Worm (Caenorhabditis elegans): Measurements from ENCODE around the gene far-1.

DNA sequence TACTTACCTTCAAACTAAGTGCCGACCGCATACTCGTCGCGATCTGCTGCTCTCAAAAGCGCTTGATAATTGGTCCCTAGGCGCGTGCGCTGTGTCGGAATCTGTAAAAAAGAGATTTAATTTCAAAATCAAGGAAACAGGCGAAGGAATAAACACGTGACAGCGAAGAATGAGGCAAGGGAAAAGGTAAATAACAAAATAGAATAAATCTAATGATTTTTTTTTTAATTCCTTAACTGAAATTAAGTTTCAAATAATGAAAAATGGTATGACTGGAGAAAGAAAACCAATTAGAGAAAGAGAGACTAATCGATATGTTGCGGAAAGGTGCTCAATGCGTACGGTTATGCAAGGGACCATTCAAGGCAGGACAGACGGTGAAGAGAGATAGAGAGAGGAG, 28.2 kb upstream of the far-1 start, which contains the start of gene cya-1:
- TF ChIP-seq scrt-1 (GFP tag; IDR thresholded peaks at IDR 0.05) (no peak), ama-1 (optimal IDR thresholded peaks at IDR 0.05) (no peak)

Data from whole organism, early embryonic.